Worm (Caenorhabditis elegans) whole organism, midembryonic: ENCODE results near the gene malt-1.
A peak's percentile ranks its signal among the peaks of the same experiment; 100 is the strongest.

Source experiments
- flt-1 ChIP-seq: fragments of 200-800 bp; sonication (Bioruptor generic); IDR thresholded peaks from 2 replicates; pipeline ENCODE4 v1.3.6; 2022; ENCODE audit warnings: missing genetic modification characterization, missing compliant biosample characterization
- klf-2 ChIP-seq: fragments of 200-800 bp; sonication (Bioruptor generic); conservative IDR thresholded peaks from 2 replicates; pipeline ENCODE4 v1.3.6; 2022; ENCODE audit warnings: missing genetic modification reagents, missing genetic modification characterization, missing compliant biosample characterization
- med-1 ChIP-seq: sonication (generic microtip); optimal IDR thresholded peaks from 2 replicates; lab custom pipeline; 2017; ENCODE audit warnings: missing genetic modification characterization, mild to moderate bottlenecking, missing compliant biosample characterization, antibody characterized with exemption, missing genetic modification reagents; ENCODE audit not compliant: insufficient read depth
- ref-1 ChIP-seq: fragments of 200-800 bp; sonication (Bioruptor generic); conservative IDR thresholded peaks from 2 replicates; pipeline ENCODE4 v1.3.6; 2022; ENCODE audit warnings: missing genetic modification reagents, missing genetic modification characterization, missing compliant biosample characterization
- tab-1 ChIP-seq: fragments of 200-800 bp; sonication (Bioruptor generic); IDR thresholded peaks from 2 replicates; pipeline ENCODE4 v1.3.6; 2022; ENCODE audit warnings: missing genetic modification characterization, missing compliant biosample characterization
- ztf-23 ChIP-seq: fragments of 200-800 bp; sonication (Bioruptor generic); IDR thresholded peaks from 2 replicates; pipeline ENCODE4 v1.3.6; 2022; ENCODE audit warnings: missing genetic modification reagents, missing genetic modification characterization, missing compliant biosample characterization
- ztf-29 ChIP-seq: fragments of 200-800 bp; sonication (Bioruptor generic); IDR thresholded peaks from 2 replicates; pipeline ENCODE4 v1.3.6; 2022; ENCODE audit warnings: missing genetic modification reagents, missing genetic modification characterization, missing compliant biosample characterization

- TF ChIP-seq tab-1 (GFP tag; lab: Robert Waterston, UW), result 0 out of 2 replicates have a peak, but pooled peaks have one; percentile 12
- TF ChIP-seq med-1 (GFP tag; lab: Kevin White, UChicago), result no peak
- TF ChIP-seq ztf-29 (GFP tag; lab: Robert Waterston, UW), result 0 out of 2 replicates have a peak, but pooled peaks have one; percentile 54
- TF ChIP-seq flt-1 (GFP tag; lab: Robert Waterston, UW), result no peak
- 0 out of 2 replicates have a peak, but pooled peaks have one; percentile 21 for TF ChIP-seq ztf-23 (GFP tag; lab: Robert Waterston, UW)
- no peak for TF ChIP-seq ref-1 (GFP tag; lab: Robert Waterston, UW)
- TF ChIP-seq klf-2, result no peak
Measured at ce11 chrII:6943299-6944051, 7.6 kb downstream of the malt-1 start.
